Fruit fly (Drosophila melanogaster): ENCODE data around the gene pcm.

Gene pcm

dm6 chrX:19501274-19501673, 9.5 kb upstream of the pcm start:
- TF ChIP-seq svp (GFP tag) (peak; percentile 95), vri (GFP tag; optimal IDR thresholded peaks at IDR 0.05) (peak; percentile 34), topi (GFP tag; optimal IDR thresholded peaks at IDR 0.05) (no peak)

dm6 chrX:19498755-19499321, 7.0 kb upstream of the pcm start:
- no peak for TF ChIP-seq dac (GFP tag; optimal IDR thresholded peaks at IDR 0.05)
- TF ChIP-seq Eip78C (GFP tag) = peak; percentile 2
- TF ChIP-seq CG6163 (GFP tag; IDR thresholded peaks at IDR 0.05) = 0 out of 3 replicates have a peak, but pooled peaks have one; percentile 32

dm6 chrX:19497782-19498440, 6.1 kb upstream of the pcm start:
- TF ChIP-seq Sox102F (GFP tag; optimal IDR thresholded peaks at IDR 0.05) (no peak), CG8119 (GFP tag; IDR thresholded peaks at IDR 0.05) (no peak), lz (GFP tag; optimal IDR thresholded peaks at IDR 0.05) (peak; percentile 18), Eip78C (GFP tag) (peak; percentile 60), CG6854 (GFP tag; optimal IDR thresholded peaks at IDR 0.05) (peak; percentile 39), CG3032 (tag; optimal IDR thresholded peaks at IDR 0.05) (no peak), CG7368 (GFP tag; optimal IDR thresholded peaks at IDR 0.05) (no peak), CG15336 (GFP tag; IDR thresholded peaks at IDR 0.05) (peak; percentile 35; the same call in 1 of the 2 replicates), fd59A (GFP tag; optimal IDR thresholded peaks at IDR 0.05) (no peak), Hr39 (GFP tag; optimal IDR thresholded peaks at IDR 0.05) (peak; percentile 4), OdsH (GFP tag; optimal IDR thresholded peaks at IDR 0.05) (peak; percentile 4), net (GFP tag; optimal IDR thresholded peaks at IDR 0.05) (no peak), svp (GFP tag) (peak; percentile 87), Hr38 (GFP tag; optimal IDR thresholded peaks at IDR 0.05) (no peak), fkh (GFP tag; optimal IDR thresholded peaks at IDR 0.05) (no peak), cyc (GFP tag; optimal IDR thresholded peaks at IDR 0.05) (no peak), CG6276 (GFP tag; optimal IDR thresholded peaks at IDR 0.05) (peak; percentile 10), Eip93F (GFP tag; optimal IDR thresholded peaks at IDR 0.05) (peak; percentile 52), CG4318 (GFP tag; optimal IDR thresholded peaks at IDR 0.05) (no peak), dac (GFP tag; optimal IDR thresholded peaks at IDR 0.05) (no peak), CG11902 (GFP tag; optimal IDR thresholded peaks at IDR 0.05) (no peak), Sox14 (GFP tag; optimal IDR thresholded peaks at IDR 0.05) (no peak), CG6808 (GFP tag; optimal IDR thresholded peaks at IDR 0.05) (no peak), CG6163 (GFP tag; IDR thresholded peaks at IDR 0.05) (peak; percentile 48; the same call in 2 of the 3 replicates), esn (GFP tag; optimal IDR thresholded peaks at IDR 0.05) (no peak), CG31627 (GFP tag; optimal IDR thresholded peaks at IDR 0.05) (peak; percentile 14), eg (GFP tag; IDR thresholded peaks at IDR 0.05) (peak; percentile 64), CG11294 (GFP tag; IDR thresholded peaks at IDR 0.05) (no peak), pdm3 (GFP tag; optimal IDR thresholded peaks at IDR 0.05) (no peak), CG10631 (GFP tag; optimal IDR thresholded peaks at IDR 0.05) (no peak), Gug (GFP tag; IDR thresholded peaks at IDR 0.05) (no peak), spab (GFP tag; optimal IDR thresholded peaks at IDR 0.05) (no peak), Sox15 (GFP tag; optimal IDR thresholded peaks at IDR 0.05) (no peak), ss (GFP tag; optimal IDR thresholded peaks at IDR 0.05) (peak; percentile 19 to 32), CG11762 (GFP tag; optimal IDR thresholded peaks at IDR 0.05; ENCODE audit: insufficient read depth) (no peak), CG8632 (GFP tag; optimal IDR thresholded peaks at IDR 0.05) (peak; percentile 22), salr (GFP tag; optimal IDR thresholded peaks at IDR 0.05) (no peak), CG10669 (GFP tag; optimal IDR thresholded peaks at IDR 0.05) (no peak), dsx (GFP tag; optimal IDR thresholded peaks at IDR 0.05; ENCODE audit: poor library complexity, severe bottlenecking) (no peak), CG8319 (GFP tag; optimal IDR thresholded peaks at IDR 0.05) (no peak), Eip75B (GFP tag; optimal IDR thresholded peaks at IDR 0.05) (no peak), CG9139 (GFP tag; optimal IDR thresholded peaks at IDR 0.05) (peak; percentile 17), topi (GFP tag; optimal IDR thresholded peaks at IDR 0.05) (no peak), CG32006 (GFP tag; optimal IDR thresholded peaks at IDR 0.05) (peak; percentile 9), CG3919 (GFP tag; optimal IDR thresholded peaks at IDR 0.05) (peak; percentile 5)

Measured in whole organism, prepupa.